Worm (Caenorhabditis elegans) whole organism, L4 larva: ENCODE results near the gene scc-3.

ENCODE experiments used
- D1046.2 ChIP-seq: fragments of 200-800 bp; sonication (Bioruptor generic); IDR thresholded peaks from 2 replicates; pipeline ENCODE4 v1.3.6; 2022; ENCODE audit warnings: missing genetic modification characterization, missing compliant biosample characterization
- F26F4.8 ChIP-seq: fragments of 200-800 bp; sonication (Bioruptor generic); conservative IDR thresholded peaks from 2 replicates; pipeline ENCODE4 v1.3.6; 2022; ENCODE audit warnings: missing genetic modification characterization, missing compliant biosample characterization
- R02D3.7 ChIP-seq: fragments of 150-350 bp; sonication (generic microtip); optimal IDR thresholded peaks from 3 replicates; lab custom pipeline; 2014; ENCODE audit warnings: missing biosample characterization, missing genetic modification characterization
- T26A8.4 ChIP-seq: fragments of 200-800 bp; sonication (Bioruptor generic); IDR thresholded peaks from 2 replicates; pipeline ENCODE4 v1.3.6; 2022; ENCODE audit warnings: missing genetic modification characterization, missing compliant biosample characterization
- Y105C5A.15 ChIP-seq: fragments of 200-800 bp; sonication (Bioruptor generic); IDR thresholded peaks from 2 replicates; pipeline ENCODE4 v1.3.6; 2022; ENCODE audit warnings: missing genetic modification characterization, missing compliant biosample characterization
- Y5F2A.4 ChIP-seq: fragments of 200-800 bp; sonication (Bioruptor generic); optimal IDR thresholded peaks from 2 replicates; lab custom pipeline; 2018; ENCODE audit warnings: mild to moderate bottlenecking, missing genetic modification characterization, missing compliant biosample characterization
- Y75B8A.6 ChIP-seq: fragments of 200-800 bp; sonication (Bioruptor generic); IDR thresholded peaks from 2 replicates; pipeline ENCODE4 v1.3.6; 2022; ENCODE audit warnings: missing genetic modification reagents, missing genetic modification characterization, missing compliant biosample characterization
- ZK337.2 ChIP-seq: fragments of 200-800 bp; sonication (Bioruptor generic); IDR thresholded peaks from 2 replicates; pipeline ENCODE4 v1.3.6; 2022; ENCODE audit warnings: missing genetic modification reagents, missing genetic modification characterization, missing compliant biosample characterization
- ZK546.5 ChIP-seq, 2 experiments: sonication (generic microtip); optimal IDR thresholded peaks; 2 replicates each; lab custom pipeline; 2017; ENCODE audit warnings: missing biosample characterization in 2 of 2, missing genetic modification characterization in 2 of 2
- ama-1 ChIP-seq: fragments of 150-350 bp; optimal IDR thresholded peaks from 2 replicates; lab custom pipeline; 2014; ENCODE audit warnings: inconsistent platforms, mixed read lengths
- attf-4 ChIP-seq: sonication (generic microtip); optimal IDR thresholded peaks from 3 replicates; lab custom pipeline; 2017; ENCODE audit warnings: missing biosample characterization, missing genetic modification characterization
- ceh-28 ChIP-seq: fragments of 150-350 bp; optimal IDR thresholded peaks from 2 replicates; lab custom pipeline; 2014; ENCODE audit warnings: missing biosample characterization, missing genetic modification reagents, missing genetic modification characterization
- cey-2 ChIP-seq: sonication (generic microtip); optimal IDR thresholded peaks from 3 replicates; lab custom pipeline; 2017; ENCODE audit warnings: missing genetic modification characterization, mild to moderate bottlenecking, missing compliant biosample characterization, antibody characterized with exemption, borderline replicate concordance; ENCODE audit not compliant: insufficient read depth
- daf-12 ChIP-seq: fragments of 150-350 bp; optimal IDR thresholded peaks from 2 replicates; lab custom pipeline; 2014; ENCODE audit warnings: missing biosample characterization, missing genetic modification reagents, missing genetic modification characterization
- daf-19 ChIP-seq: fragments of 200-800 bp; sonication (Bioruptor generic); conservative IDR thresholded peaks from 2 replicates; pipeline ENCODE4 v1.3.6; 2022; ENCODE audit warnings: missing genetic modification characterization, missing compliant biosample characterization
- daf-8 ChIP-seq: fragments of 200-800 bp; sonication (Bioruptor generic); IDR thresholded peaks from 2 replicates; pipeline ENCODE4 v1.3.6; 2022; ENCODE audit warnings: missing genetic modification characterization, missing compliant biosample characterization
- dpl-1 ChIP-seq: fragments of 150-350 bp; optimal IDR thresholded peaks from 2 replicates; lab custom pipeline; 2014; ENCODE audit warnings: missing biosample characterization, missing genetic modification reagents, missing genetic modification characterization
- duxl-1 ChIP-seq: sonication (generic microtip); optimal IDR thresholded peaks from 2 replicates; lab custom pipeline; 2016; ENCODE audit warnings: mild to moderate bottlenecking, missing genetic modification characterization, moderate library complexity, missing compliant biosample characterization; ENCODE audit not compliant: poor library complexity
- dve-1 ChIP-seq: sonication (generic microtip); optimal IDR thresholded peaks from 2 replicates; lab custom pipeline; 2017; ENCODE audit warnings: antibody characterized with exemption, mild to moderate bottlenecking, missing genetic modification characterization, missing compliant biosample characterization; ENCODE audit not compliant: insufficient read depth
- egl-43 ChIP-seq: fragments of 200-800 bp; sonication (Bioruptor generic); IDR thresholded peaks from 2 replicates; pipeline ENCODE4 v1.3.6; 2022; ENCODE audit warnings: missing genetic modification reagents, missing genetic modification characterization, missing compliant biosample characterization
- fkh-10 ChIP-seq: fragments of 150-350 bp; optimal IDR thresholded peaks from 2 replicates; lab custom pipeline; 2014; ENCODE audit warnings: missing biosample characterization, missing genetic modification reagents, missing genetic modification characterization
- gei-8 ChIP-seq: fragments of 200-800 bp; sonication (Bioruptor generic); optimal IDR thresholded peaks from 2 replicates; lab custom pipeline; 2018; ENCODE audit warnings: mild to moderate bottlenecking, missing genetic modification characterization, missing compliant biosample characterization
- hmg-1.1 ChIP-seq: fragments of 200-800 bp; sonication (Bioruptor generic); IDR thresholded peaks from 2 replicates; pipeline ENCODE4 v1.3.6; 2022; ENCODE audit warnings: missing genetic modification reagents, missing genetic modification characterization, missing compliant biosample characterization
- lim-7 ChIP-seq: fragments of 200-800 bp; sonication (Bioruptor generic); IDR thresholded peaks from 2 replicates; pipeline ENCODE4 v1.3.6; 2022; ENCODE audit warnings: missing genetic modification characterization, missing compliant biosample characterization
- lin-1 ChIP-seq: fragments of 200-800 bp; sonication (Bioruptor generic); IDR thresholded peaks from 2 replicates; pipeline ENCODE4 v1.3.6; 2022; ENCODE audit warnings: missing genetic modification reagents, missing genetic modification characterization, missing compliant biosample characterization
- lin-29 ChIP-seq: fragments of 200-800 bp; sonication (Bioruptor generic); IDR thresholded peaks from 2 replicates; pipeline ENCODE4 v1.3.6; 2022; ENCODE audit warnings: missing genetic modification reagents, missing genetic modification characterization, missing compliant biosample characterization
- lin-38 ChIP-seq: fragments of 200-800 bp; sonication (Bioruptor generic); IDR thresholded peaks from 2 replicates; pipeline ENCODE4 v1.3.6; 2022; ENCODE audit warnings: missing genetic modification reagents, missing genetic modification characterization, missing compliant biosample characterization
- lin-39 ChIP-seq: fragments of 150-350 bp; optimal IDR thresholded peaks from 2 replicates; lab custom pipeline; 2014; ENCODE audit warnings: missing biosample characterization, missing genetic modification reagents, missing genetic modification characterization
- lsy-2 ChIP-seq, 2 experiments: fragments of 150-350 bp in 1 of 2; sonication (generic microtip) in 1 of 2; optimal IDR thresholded peaks; 2 replicates each; lab custom pipeline; 2014 to 2017; ENCODE audit warnings: missing biosample characterization in 2 of 2, missing genetic modification characterization in 2 of 2
- mep-1 ChIP-seq: fragments of 150-350 bp; sonication (generic microtip); optimal IDR thresholded peaks from 3 replicates; lab custom pipeline; 2014; ENCODE audit warnings: missing biosample characterization, missing genetic modification characterization
- mes-2 ChIP-seq: sonication (generic microtip); optimal IDR thresholded peaks from 2 replicates; lab custom pipeline; 2016; ENCODE audit warnings: missing genotype, mild to moderate bottlenecking, missing genetic modification characterization, missing compliant biosample characterization; ENCODE audit not compliant: poor library complexity, severe bottlenecking
- nhr-10 ChIP-seq: fragments of 150-350 bp; optimal IDR thresholded peaks from 2 replicates; lab custom pipeline; 2014; ENCODE audit warnings: missing biosample characterization, missing genetic modification characterization
- nhr-102 ChIP-seq: sonication (generic microtip); optimal IDR thresholded peaks from 2 replicates; lab custom pipeline; 2016; ENCODE audit warnings: mild to moderate bottlenecking, missing genetic modification characterization, moderate library complexity, missing compliant biosample characterization
- nhr-237 ChIP-seq: sonication (generic microtip); optimal IDR thresholded peaks from 2 replicates; lab custom pipeline; 2017; ENCODE audit warnings: missing biosample characterization, missing genetic modification characterization
- nhr-28 ChIP-seq: fragments of 150-350 bp; optimal IDR thresholded peaks from 2 replicates; lab custom pipeline; 2014; ENCODE audit warnings: missing biosample characterization, missing genetic modification characterization
- nhr-41 ChIP-seq: fragments of 200-800 bp; sonication (Bioruptor generic); IDR thresholded peaks from 2 replicates; pipeline ENCODE4 v1.3.6; 2022; ENCODE audit warnings: missing genetic modification reagents, missing genetic modification characterization, missing compliant biosample characterization
- nhr-42 ChIP-seq: fragments of 200-800 bp; sonication (Bioruptor generic); IDR thresholded peaks from 2 replicates; pipeline ENCODE4 v1.3.6; 2022; ENCODE audit warnings: missing genetic modification characterization, missing compliant biosample characterization
- nhr-6 ChIP-seq: fragments of 150-350 bp; optimal IDR thresholded peaks from 2 replicates; lab custom pipeline; 2014; ENCODE audit warnings: missing biosample characterization, missing genetic modification characterization
- pha-4 ChIP-seq, 2 experiments: fragments of 150-350 bp in 1 of 2; fragments of 200-800 bp in 1 of 2; sonication (Bioruptor generic) in 1 of 2; IDR thresholded peaks in 1 of 2; optimal IDR thresholded peaks in 1 of 2; 2 replicates each; pipeline versions ENCODE4 v1.3.6 to Lab custom; 2014 to 2022; ENCODE audit warnings: missing genetic modification characterization in 2 of 2, missing genetic modification reagents in 2 of 2, missing biosample characterization in 1 of 2, missing compliant biosample characterization in 1 of 2
- php-3 ChIP-seq: fragments of 200-800 bp; sonication (Bioruptor generic); IDR thresholded peaks from 2 replicates; pipeline ENCODE4 v1.3.6; 2022; ENCODE audit warnings: missing genetic modification reagents, missing genetic modification characterization, missing compliant biosample characterization
- pqm-1 ChIP-seq: sonication (generic microtip); optimal IDR thresholded peaks from 2 replicates; lab custom pipeline; 2017; ENCODE audit warnings: missing biosample characterization, missing genetic modification characterization
- sdz-12 ChIP-seq: fragments of 200-800 bp; sonication (Bioruptor generic); optimal IDR thresholded peaks from 2 replicates; lab custom pipeline; 2018; ENCODE audit warnings: mild to moderate bottlenecking, missing genetic modification characterization, missing compliant biosample characterization
- skn-1 ChIP-seq: fragments of 150-350 bp; optimal IDR thresholded peaks from 2 replicates; lab custom pipeline; 2014; ENCODE audit warnings: missing biosample characterization, missing genetic modification characterization
- spr-1 ChIP-seq: sonication (generic microtip); optimal IDR thresholded peaks from 2 replicates; lab custom pipeline; 2016; ENCODE audit warnings: mild to moderate bottlenecking, missing genetic modification characterization, missing compliant biosample characterization
- unc-62 ChIP-seq, 3 experiments: fragments of 150-350 bp in 1 of 3; sonication (generic microtip); optimal IDR thresholded peaks in 2 of 3; peaks in 1 of 3; 1 replicate in 1 of 3; 2 replicates in 2 of 3; lab custom pipeline; 2014 to 2017; ENCODE audit warnings: missing biosample characterization in 3 of 3, missing genetic modification characterization in 3 of 3, missing genetic modification reagents in 3 of 3, missing genotype in 1 of 3
- zfp-2 ChIP-seq: sonication (generic microtip); optimal IDR thresholded peaks from 2 replicates; lab custom pipeline; 2016; ENCODE audit warnings: mild to moderate bottlenecking, missing genetic modification characterization, missing compliant biosample characterization
- zfp-3 ChIP-seq: fragments of 200-800 bp; sonication (Bioruptor generic); conservative IDR thresholded peaks from 2 replicates; pipeline ENCODE4 v1.3.6; 2022; ENCODE audit warnings: missing genetic modification reagents, missing genetic modification characterization, missing compliant biosample characterization
- ztf-11 ChIP-seq: fragments of 150-350 bp; optimal IDR thresholded peaks from 2 replicates; lab custom pipeline; 2014; ENCODE audit warnings: missing biosample characterization, missing genetic modification characterization

scc-3 gene

DNA sequence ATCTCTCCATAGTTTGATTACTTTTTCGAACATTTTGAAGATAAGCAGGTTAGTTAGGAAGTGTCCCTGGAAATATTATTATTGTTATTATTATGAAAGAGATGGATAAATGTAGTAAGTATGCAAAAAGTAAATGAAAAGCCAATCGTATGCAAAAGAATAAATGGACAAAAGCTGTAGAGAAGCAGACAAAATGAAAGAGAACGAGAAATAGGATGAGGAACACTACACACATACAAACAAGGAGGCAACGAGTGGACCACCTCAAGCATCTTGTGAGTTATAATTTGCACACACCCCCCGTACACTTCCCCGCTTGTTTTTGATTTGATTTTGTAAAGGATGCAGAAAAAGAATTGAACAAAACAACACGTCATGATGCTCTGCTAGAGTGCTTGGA, 47.4 kb downstream of the scc-3 start, which contains the start of gene ZC443.2:
Gene ZC443.2, minus strand, starts transcription at position 67 of the 400 bp plus-strand sequence.
- peak in 1 of 2 experiments; percentile 1 for TF ChIP-seq unc-62 (GFP tag; optimal IDR thresholded peaks at IDR 0.05 in 1 of 2; lab: Kevin White, UChicago)
- no peak for TF ChIP-seq unc-62 (tag; optimal IDR thresholded peaks at IDR 0.05; lab: Kevin White, UChicago)
- TF ChIP-seq spr-1 (tag; lab: Kevin White, UChicago): no peak

DNA sequence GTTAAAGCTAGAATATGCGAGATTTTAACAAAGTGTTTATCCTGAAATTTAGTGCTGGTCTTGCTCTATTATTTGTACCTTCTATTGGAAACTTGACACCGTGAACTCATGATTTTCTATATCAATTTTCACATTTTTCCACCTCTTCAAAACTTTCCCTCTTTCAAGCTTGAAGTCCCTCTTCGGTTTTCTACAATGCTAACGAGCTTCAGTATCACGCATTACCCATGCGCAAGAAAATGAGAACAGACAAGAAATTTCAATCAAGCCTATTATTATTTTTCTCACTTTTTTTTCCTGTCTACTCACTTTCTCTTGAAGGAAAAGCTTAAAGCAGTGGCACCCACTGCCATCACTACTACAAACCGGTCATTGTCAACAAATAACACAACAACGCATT, 48.1 kb downstream of the scc-3 start:
- TF ChIP-seq sdz-12 (GFP tag; lab: Kevin White, UChicago) (no peak), hmg-1.1 (GFP tag; lab: Robert Waterston, UW) (0 out of 2 replicates have a peak, but pooled peaks have one; percentile 15), zfp-3 (GFP tag; lab: Robert Waterston, UW) (peak; percentile 6; the same call in 1 of the 2 replicates), gei-8 (GFP tag; lab: Kevin White, UChicago) (no peak), ama-1 (lab: Kevin White, UChicago) (peak; percentile 13), lin-38 (GFP tag; lab: Robert Waterston, UW) (no peak), R02D3.7 (tag; lab: Kevin White, UChicago) (no peak), egl-43 (GFP tag; lab: Robert Waterston, UW) (no peak), lin-29 (no peak), ZK337.2 (GFP tag; lab: Robert Waterston, UW) (no peak), T26A8.4 (GFP tag; lab: Robert Waterston, UW) (peak; percentile 40), ztf-11 (no peak), nhr-28 (no peak)

DNA sequence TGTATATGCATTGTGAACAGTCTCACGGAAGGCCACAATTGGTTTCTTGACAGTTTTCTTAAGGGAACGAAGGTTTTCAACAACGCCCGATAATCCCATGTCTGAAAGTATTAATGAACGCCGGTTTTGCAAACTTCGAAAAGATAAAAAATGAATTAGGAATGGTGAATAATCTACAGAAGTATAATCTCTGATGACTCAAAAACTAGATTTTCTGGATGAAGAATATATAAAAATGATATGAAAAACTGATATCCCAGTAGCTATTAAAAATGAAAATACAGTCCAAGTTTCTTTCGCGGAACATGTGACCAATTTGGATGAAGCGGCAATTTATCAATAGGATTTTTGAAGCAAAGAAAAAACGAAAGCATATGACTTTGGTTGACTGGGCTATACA, 50.3 kb downstream of the scc-3 start, which contains the start of gene ZC443.3:
Gene ZC443.3, minus strand, starts transcription at position 101 of the 400 bp plus-strand sequence.
- TF ChIP-seq nhr-237 (tag; lab: Kevin White, UChicago) (no peak), dve-1 (tag; lab: Kevin White, UChicago) (no peak), lin-38 (GFP tag; lab: Robert Waterston, UW) (no peak), nhr-6 (tag; lab: Kevin White, UChicago) (no peak), Y105C5A.15 (no peak), pha-4 (GFP tag; IDR thresholded peaks at IDR 0.05; lab: Robert Waterston, UW) (no peak), pha-4 (tag; optimal IDR thresholded peaks at IDR 0.05; lab: Kevin White, UChicago) (no peak), dpl-1 (GFP tag; lab: Kevin White, UChicago) (no peak), fkh-10 (GFP tag; lab: Kevin White, UChicago) (no peak), cey-2 (no peak), pqm-1 (no peak), lin-1 (GFP tag; lab: Robert Waterston, UW) (no peak), skn-1 (tag; lab: Kevin White, UChicago) (no peak), daf-19 (GFP tag; lab: Robert Waterston, UW) (no peak), ZK546.5 (tag; optimal IDR thresholded peaks at IDR 0.05; lab: Kevin White, UChicago) (no peak), Y5F2A.4 (no peak), zfp-2 (tag; lab: Kevin White, UChicago) (no peak), attf-4 (tag; lab: Kevin White, UChicago) (no peak), nhr-102 (tag; lab: Kevin White, UChicago) (no peak), mep-1 (no peak), mes-2 (no peak)
- TF ChIP-seq, all 104 proteins: peak for 0

DNA sequence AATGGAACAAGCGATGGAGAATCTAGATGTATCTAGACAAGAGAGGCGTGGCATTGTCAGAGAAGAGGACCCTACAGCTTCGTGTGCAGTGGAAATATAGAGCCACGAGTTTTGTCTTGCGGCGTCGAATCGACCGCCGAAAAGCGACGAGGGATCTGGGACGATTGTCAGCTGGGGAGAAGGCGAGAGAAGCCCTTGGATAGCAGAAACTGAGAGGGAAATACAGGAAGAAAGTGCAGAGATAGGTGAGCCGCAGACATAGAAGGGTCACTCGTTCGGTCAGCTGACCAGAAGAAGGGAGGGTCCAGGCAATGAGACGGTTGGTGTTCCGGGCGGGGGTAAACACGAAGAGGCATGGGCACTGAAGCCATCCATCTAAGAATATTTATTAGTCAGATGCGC, 50.7 kb downstream of the scc-3 start:
- TF ChIP-seq lim-7 (no peak), nhr-42 (no peak), php-3 (no peak), nhr-41 (GFP tag; lab: Robert Waterston, UW) (no peak), nhr-102 (tag; lab: Kevin White, UChicago) (no peak), D1046.2 (GFP tag; lab: Robert Waterston, UW) (no peak), Y75B8A.6 (GFP tag; lab: Robert Waterston, UW) (no peak), lin-39 (tag; lab: Kevin White, UChicago) (no peak), daf-12 (tag; lab: Kevin White, UChicago) (no peak), duxl-1 (tag; lab: Kevin White, UChicago) (no peak), ceh-28 (no peak), F26F4.8 (GFP tag; lab: Robert Waterston, UW) (no peak), daf-8 (no peak), nhr-10 (tag; lab: Kevin White, UChicago) (no peak), lsy-2 (tag; optimal IDR thresholded peaks at IDR 0.05; lab: Kevin White, UChicago) (peak; percentile 53 to 64)
